Worm (Caenorhabditis elegans): ENCODE results near the gene srt-33.

srt-33 gene

ce11 chrV:14248654-14249053 is 31.0 kb downstream of the srt-33 start, which contains the start of gene K02E11.6:
K02E11.6 (plus strand) TSS chrV:14248802.
- TF ChIP-seq zag-1 (tag; optimal IDR thresholded peaks at IDR 0.05) = no peak
- TF ChIP-seq aly-2 (tag; optimal IDR thresholded peaks at IDR 0.05) = no peak
- TF ChIP-seq nhr-11 (tag; optimal IDR thresholded peaks at IDR 0.05) = no peak
- no peak for TF ChIP-seq nhr-6 (tag; optimal IDR thresholded peaks at IDR 0.05)
- no peak for TF ChIP-seq skn-1 (tag; optimal IDR thresholded peaks at IDR 0.05)
- TF ChIP-seq crh-2 (tag; optimal IDR thresholded peaks at IDR 0.05) = no peak
- no peak for TF ChIP-seq ztf-4 (tag; optimal IDR thresholded peaks at IDR 0.05)
- no peak for TF ChIP-seq alr-1 (tag; optimal IDR thresholded peaks at IDR 0.05)
- TF ChIP-seq mab-5 (tag; optimal IDR thresholded peaks at IDR 0.05) = no peak
- TF ChIP-seq elt-1 (tag; optimal IDR thresholded peaks at IDR 0.05) = no peak

- TF ChIP-seq Y55F3AM.14 (GFP tag; optimal IDR thresholded peaks at IDR 0.05) (no peak), lsy-2 (tag; optimal IDR thresholded peaks at IDR 0.05) (no peak), nhr-11 (tag; optimal IDR thresholded peaks at IDR 0.05) (no peak), mdl-1 (tag; optimal IDR thresholded peaks at IDR 0.05) (no peak), mbf-1 (tag; optimal IDR thresholded peaks at IDR 0.05) (no peak), unc-39 (tag; optimal IDR thresholded peaks at IDR 0.05) (no peak), aly-2 (tag; optimal IDR thresholded peaks at IDR 0.05) (no peak), nhr-12 (tag; optimal IDR thresholded peaks at IDR 0.05) (no peak), ceh-16 (tag; optimal IDR thresholded peaks at IDR 0.05) (no peak), sma-3 (GFP tag; optimal IDR thresholded peaks at IDR 0.05) (no peak), nhr-10 (tag; optimal IDR thresholded peaks at IDR 0.05) (no peak), ama-1 (optimal IDR thresholded peaks at IDR 0.05) (no peak)
Observed at ce11 chrV:14248025-14248424, 31.7 kb downstream of the srt-33 start, which contains the start of gene K02E11.4. K02E11.4 (minus strand) TSS chrV:14248125.

- TF ChIP-seq zag-1 (tag; optimal IDR thresholded peaks at IDR 0.05) (no peak), ztf-1 (GFP tag; conservative IDR thresholded peaks at IDR 0.05) (no peak), snpc-4 (tag; optimal IDR thresholded peaks at IDR 0.05) (no peak), peb-1 (tag; optimal IDR thresholded peaks at IDR 0.05) (no peak), Y55F3AM.14 (GFP tag; optimal IDR thresholded peaks at IDR 0.05) (no peak), elt-1 (tag; optimal IDR thresholded peaks at IDR 0.05) (no peak), nhr-25 (tag; optimal IDR thresholded peaks at IDR 0.05) (no peak), aly-2 (tag; optimal IDR thresholded peaks at IDR 0.05) (no peak), unc-39 (tag; optimal IDR thresholded peaks at IDR 0.05) (no peak), nhr-77 (tag; optimal IDR thresholded peaks at IDR 0.05) (no peak)
Observed at ce11 chrV:14246761-14247160, 32.9 kb downstream of the srt-33 start, which contains the start of gene K02E11.3. K02E11.3 (minus strand) TSS chrV:14246861.

ce11 chrV:14243904-14244303 is 35.8 kb downstream of the srt-33 start, which contains the start of gene sre-7:
sre-7 (plus strand) TSS chrV:14244204.
- TF ChIP-seq mdl-1 (tag; optimal IDR thresholded peaks at IDR 0.05) (no peak), sem-4 (tag; optimal IDR thresholded peaks at IDR 0.05) (no peak), C34F6.9 (tag; optimal IDR thresholded peaks at IDR 0.05) (no peak), Y55F3AM.14 (GFP tag; optimal IDR thresholded peaks at IDR 0.05) (no peak), ama-1 (optimal IDR thresholded peaks at IDR 0.05) (no peak), blmp-1 (tag; optimal IDR thresholded peaks at IDR 0.05; ENCODE audit: insufficient read depth) (no peak), lin-39 (tag; optimal IDR thresholded peaks at IDR 0.05) (no peak), mab-5 (tag; optimal IDR thresholded peaks at IDR 0.05) (no peak), zag-1 (tag; optimal IDR thresholded peaks at IDR 0.05) (no peak), unc-55 (GFP tag; optimal IDR thresholded peaks at IDR 0.05) (no peak), nhr-129 (tag; optimal IDR thresholded peaks at IDR 0.05) (no peak), dmd-4 (tag; optimal IDR thresholded peaks at IDR 0.05) (no peak), peb-1 (tag; optimal IDR thresholded peaks at IDR 0.05) (no peak), unc-62 (GFP tag; optimal IDR thresholded peaks at IDR 0.05) (no peak)

- TF ChIP-seq unc-55 (GFP tag; optimal IDR thresholded peaks at IDR 0.05) (no peak), F13H6.1 (tag; optimal IDR thresholded peaks at IDR 0.05) (no peak), skn-1 (tag; optimal IDR thresholded peaks at IDR 0.05) (no peak), Y55F3AM.14 (GFP tag; optimal IDR thresholded peaks at IDR 0.05) (peak; percentile 2)
Observed at ce11 chrV:14240694-14241201, 38.9 kb downstream of the srt-33 start, which contains the start of gene K02E11.10. K02E11.10 (minus strand) TSS chrV:14241151.

Measured in whole organism, L2 larva.